Fruit fly (Drosophila melanogaster) whole organism, wandering third instar larva: ENCODE data around the gene CG10962.

ENCODE experiments used
- CrebA ChIP-seq: fragments of 200-800 bp; sonication (Bioruptor generic); optimal IDR thresholded peaks from 2 replicates; lab custom pipeline; 2016; ENCODE audit warnings: missing biosample characterization, mild to moderate bottlenecking, missing genetic modification characterization, borderline replicate concordance
- Dfd ChIP-seq: fragments of >200 bp; optimal IDR thresholded peaks from 2 replicates; lab custom pipeline; 2017; ENCODE audit warnings: missing biosample characterization, missing genetic modification characterization
- Dif ChIP-seq: fragments of 200-275, 200-300 bp; sonication (Bioruptor generic); optimal IDR thresholded peaks from 2 replicates; lab custom pipeline; 2018; ENCODE audit warnings: missing biosample characterization, missing genetic modification characterization; ENCODE audit not compliant: partially characterized antibody
- Hnf4 ChIP-seq: fragments of 200-800 bp; sonication (Bioruptor generic); optimal IDR thresholded peaks from 2 replicates; lab custom pipeline; 2016; ENCODE audit warnings: missing biosample characterization, mild to moderate bottlenecking, missing genetic modification characterization
- Hr83 ChIP-seq: fragments of 200-300 bp; sonication (Bioruptor generic); optimal IDR thresholded peaks from 2 replicates; lab custom pipeline; 2016; ENCODE audit warnings: missing biosample characterization, mild to moderate bottlenecking, missing genetic modification characterization, moderate library complexity; ENCODE audit not compliant: poor library complexity, severe bottlenecking
- Mio ChIP-seq: sonication (Bioruptor generic); optimal IDR thresholded peaks from 2 replicates; lab custom pipeline; 2016; ENCODE audit warnings: missing biosample characterization, missing genetic modification characterization
- N ChIP-seq: fragments of >200 bp; optimal IDR thresholded peaks from 2 replicates; lab custom pipeline; 2018; ENCODE audit warnings: missing biosample characterization, missing external identifiers, missing genetic modification characterization
- OdsH ChIP-seq: fragments of 200-800 bp; sonication (Bioruptor generic); optimal IDR thresholded peaks from 2 replicates; lab custom pipeline; 2016; ENCODE audit warnings: missing biosample characterization, mild to moderate bottlenecking, missing genetic modification characterization
- Rel ChIP-seq, 2 experiments: fragments of 200-800 bp; sonication (Bioruptor generic) in 1 of 2; optimal IDR thresholded peaks; 2 replicates in 1 of 2; 3 replicates in 1 of 2; lab custom pipeline; 2016 to 2019; ENCODE audit warnings: mild to moderate bottlenecking in 2 of 2, missing biosample characterization in 2 of 2, missing genetic modification characterization in 2 of 2, moderate library complexity in 1 of 2
- Vsx2 ChIP-seq: fragments of 200-300, 225-300 bp; sonication (Bioruptor generic); optimal IDR thresholded peaks from 2 replicates; lab custom pipeline; 2018; ENCODE audit warnings: missing biosample characterization, missing genetic modification characterization; ENCODE audit not compliant: partially characterized antibody
- br ChIP-seq: fragments of 200-800 bp; sonication (Bioruptor generic); optimal IDR thresholded peaks from 2 replicates; lab custom pipeline; 2016; ENCODE audit warnings: missing biosample characterization, missing genetic modification characterization
- dl ChIP-seq, 2 experiments: fragments of 175-275, 200-275 bp in 1 of 2; fragments of 200-275 bp in 1 of 2; sonication (Bioruptor generic); optimal IDR thresholded peaks; lab custom pipeline; 2018; ENCODE audit warnings: mild to moderate bottlenecking in 2 of 2, missing biosample characterization in 2 of 2, missing genetic modification characterization in 2 of 2, moderate library complexity in 2 of 2; ENCODE audit not compliant: partially characterized antibody in 2 of 2, insufficient read depth in 1 of 2
- dmrt93B ChIP-seq: fragments of 200-800 bp; sonication (Bioruptor generic); optimal IDR thresholded peaks from 2 replicates; lab custom pipeline; 2018; ENCODE audit warnings: missing biosample characterization, mild to moderate bottlenecking, missing genetic modification characterization
- dsf ChIP-seq: sonication (Bioruptor generic); optimal IDR thresholded peaks from 2 replicates; lab custom pipeline; 2016; ENCODE audit warnings: missing biosample characterization, missing genetic modification characterization, borderline replicate concordance
- ey ChIP-seq: fragments of 200-800 bp; sonication (Bioruptor generic); optimal IDR thresholded peaks from 2 replicates; lab custom pipeline; 2016; ENCODE audit warnings: missing biosample characterization, missing genetic modification characterization
- foxo ChIP-seq, 2 experiments: fragments of 200-800 bp; sonication (Bioruptor generic); optimal IDR thresholded peaks; 2 replicates in 1 of 2; 3 replicates in 1 of 2; lab custom pipeline; 2016 to 2017; ENCODE audit warnings: missing biosample characterization in 2 of 2, missing genetic modification characterization in 2 of 2
- lola ChIP-seq: fragments of >200 bp; optimal IDR thresholded peaks from 2 replicates; lab custom pipeline; 2017; ENCODE audit warnings: missing biosample characterization, missing genetic modification characterization
- rgr ChIP-seq: fragments of 200-800 bp; sonication (Bioruptor generic); optimal IDR thresholded peaks from 3 replicates; lab custom pipeline; 2016; ENCODE audit warnings: missing biosample characterization, mild to moderate bottlenecking, missing genetic modification characterization
- sage ChIP-seq: fragments of 200-800 bp; sonication (Bioruptor generic); optimal IDR thresholded peaks from 2 replicates; lab custom pipeline; 2016; ENCODE audit warnings: missing biosample characterization, mild to moderate bottlenecking, missing genetic modification characterization

Gene CG10962

dm6 chrX:8973136-8973535 lies 919 bp downstream of the CG10962 start (continued):
- TF ChIP-seq OdsH (GFP tag; lab: Kevin White, UChicago) (peak; percentile 33), dl (GFP tag; optimal IDR thresholded peaks at IDR 0.05; lab: Kevin White, UChicago; ENCODE audit: insufficient read depth in 1 of 2, partially characterized antibody in 2 of 2) (no peak), Mio (no peak), rgr (peak; percentile 43), Hnf4 (GFP tag; lab: Kevin White, UChicago) (no peak), foxo (GFP tag; optimal IDR thresholded peaks at IDR 0.05; lab: Kevin White, UChicago) (peak in 1 of 2 experiments; percentile 56), N (GFP tag; lab: Kevin White, UChicago) (no peak), dsf (GFP tag; lab: Kevin White, UChicago) (no peak), ey (peak; percentile 39)
- TF ChIP-seq, all 38 proteins: peak for 10

DNA sequence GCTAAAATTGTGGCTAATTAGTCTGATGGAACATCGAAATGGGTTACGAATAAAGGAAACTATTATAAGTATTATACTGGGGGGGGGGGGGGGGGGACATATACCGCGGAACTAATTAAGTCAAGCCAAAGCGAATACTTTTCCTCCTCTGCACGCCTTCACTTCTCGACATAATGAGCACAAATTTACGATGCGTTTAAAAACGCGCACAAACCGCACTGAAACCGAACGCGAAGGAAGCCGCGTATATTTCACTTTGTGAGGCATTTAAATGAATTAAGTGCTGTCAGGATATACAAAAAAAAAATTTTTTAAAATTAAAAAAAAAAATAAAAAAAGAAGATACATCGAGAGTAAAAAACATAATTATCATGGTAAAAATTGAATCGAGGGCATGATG lies 15.8 kb downstream of the CG10962 start:
- TF ChIP-seq Dfd (GFP tag; lab: Kevin White, UChicago) = peak; percentile 33
- TF ChIP-seq lola (GFP tag; lab: Kevin White, UChicago) = no peak

dm6 chrX:8924778-8925177 lies 49.3 kb downstream of the CG10962 start:
- TF ChIP-seq Hr83 = no peak
- TF ChIP-seq, all 38 proteins: peak for 0

DNA sequence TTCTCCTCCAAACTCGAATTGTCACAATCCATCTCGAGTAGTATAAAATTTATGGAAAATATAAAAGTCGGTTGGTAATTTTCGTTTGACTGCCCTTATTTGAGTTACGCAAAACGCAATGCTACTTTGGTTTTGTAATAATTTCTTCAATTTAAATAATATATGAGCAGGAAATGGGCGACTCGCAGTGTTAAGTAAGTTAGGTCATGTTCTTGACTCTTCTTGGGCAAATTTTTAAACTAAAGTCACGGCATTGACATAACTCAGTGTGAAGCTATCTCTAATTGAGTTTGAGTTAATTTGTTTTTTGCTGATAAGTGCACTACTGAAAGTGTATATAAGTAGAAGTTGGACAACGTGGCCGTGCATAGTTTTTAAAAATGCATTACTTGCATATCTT lies 50.5 kb downstream of the CG10962 start, which contains the start of the genes CG12661 and CG43255:
Gene CG12661 (minus strand): TSS at position 101 of the 400 bp plus-strand sequence.
Gene CG43255 (plus strand): TSS at position 374 of the 400 bp plus-strand sequence.
- TF ChIP-seq Dif (GFP tag; lab: Kevin White, UChicago) = no peak
- TF ChIP-seq sage (GFP tag; lab: Kevin White, UChicago) = no peak
- no peak for TF ChIP-seq Vsx2 (GFP tag; lab: Kevin White, UChicago)
- TF ChIP-seq dmrt93B (GFP tag; lab: Kevin White, UChicago) = no peak
- TF ChIP-seq CrebA (GFP tag; lab: Kevin White, UChicago) = no peak
- TF ChIP-seq br (GFP tag; lab: Kevin White, UChicago) = no peak
- TF ChIP-seq Rel (GFP tag; optimal IDR thresholded peaks at IDR 0.05; lab: Kevin White, UChicago) = no peak
- TF ChIP-seq Rel (tag; optimal IDR thresholded peaks at IDR 0.05; lab: Kevin White, UChicago) = no peak
